Fruit fly (Drosophila melanogaster) whole organism, embryonic: ENCODE results near the gene CG6168.

Source experiments
- Bgb ChIP-seq: fragments of 200-800 bp; sonication (Bioruptor generic); IDR thresholded peaks from 2 replicates; pipeline ENCODE4 v1.3.6; 2022; ENCODE audit warnings: missing biosample characterization, missing genetic modification characterization; ENCODE audit not compliant: partially characterized antibody
- CG11085 ChIP-seq: fragments of 200-800 bp; sonication (Bioruptor generic); IDR thresholded peaks from 2 replicates; pipeline ENCODE4 v1.3.6; 2022; ENCODE audit warnings: missing biosample characterization, missing genetic modification characterization
- CG12236 ChIP-seq: fragments of 200-800 bp; sonication (Bioruptor generic); optimal IDR thresholded peaks from 2 replicates; lab custom pipeline; 2016; ENCODE audit warnings: missing biosample characterization, missing genetic modification characterization
- CG2199 ChIP-seq: fragments of 200-800 bp; sonication (Bioruptor generic); IDR thresholded peaks from 3 replicates; pipeline ENCODE4 v1.3.6; 2022; ENCODE audit warnings: missing biosample characterization, missing genetic modification characterization
- CG30020 ChIP-seq: fragments of 200-800 bp; optimal IDR thresholded peaks from 2 replicates; lab custom pipeline; 2019; ENCODE audit warnings: missing biosample characterization, mild to moderate bottlenecking, missing genetic modification characterization, moderate library complexity
- CTCF ChIP-seq: fragments of 200-800 bp; sonication (Bioruptor generic); optimal IDR thresholded peaks from 2 replicates; lab custom pipeline; 2017; ENCODE audit warnings: missing biosample characterization, mild to moderate bottlenecking, missing genetic modification characterization, moderate library complexity
- Hr39 ChIP-seq: fragments of >200 bp; optimal IDR thresholded peaks from 2 replicates; lab custom pipeline; 2017

DNA sequence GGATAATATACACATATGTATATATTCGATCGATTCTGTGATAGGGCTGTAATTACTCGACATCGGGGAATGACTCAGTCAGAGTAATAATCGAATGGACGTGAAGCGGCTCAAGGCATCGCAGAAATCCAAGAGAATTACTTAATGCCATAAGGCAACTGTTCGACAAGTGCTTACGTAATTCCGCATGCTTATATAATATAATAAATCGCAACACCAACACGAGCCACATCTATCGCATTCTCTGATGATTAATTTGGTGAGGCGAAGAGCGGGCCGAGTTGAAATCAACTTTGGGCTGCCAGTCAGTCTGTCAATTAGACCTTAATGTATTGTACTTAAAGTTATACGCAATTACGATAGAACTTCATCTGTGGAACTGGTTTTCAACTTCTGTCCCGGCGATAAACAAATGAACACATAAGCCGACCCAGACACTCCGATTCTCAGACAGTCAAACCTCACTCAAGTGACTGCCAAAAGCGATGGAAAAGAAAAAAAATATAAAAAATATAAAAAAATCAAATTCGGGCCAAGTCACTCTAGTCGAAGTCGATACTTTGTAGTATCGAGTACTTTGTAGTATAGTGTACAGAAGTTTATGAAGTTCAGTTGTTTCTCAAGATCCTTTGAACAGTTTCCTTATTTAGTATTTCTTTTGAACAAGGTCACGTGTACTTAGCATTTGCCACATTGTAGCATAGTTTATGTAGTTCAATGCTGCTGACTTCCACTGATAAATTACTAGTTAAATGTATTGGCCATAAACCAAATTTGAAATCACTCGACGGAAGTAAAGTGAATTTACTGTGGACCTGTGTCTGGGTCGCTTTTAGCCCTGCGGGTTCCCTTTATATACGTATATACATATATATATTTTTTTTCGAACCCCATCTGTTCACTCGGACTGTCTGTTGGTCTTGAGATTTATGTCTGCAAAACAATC lies 902 bp upstream of the CG6168 start:
- no peak for TF ChIP-seq CG11085 (GFP tag; lab: Robert Waterston, UW)
- no peak for TF ChIP-seq CG30020
- TF ChIP-seq CTCF (GFP tag; lab: Kevin White, UChicago): no peak
- TF ChIP-seq Bgb (GFP tag; lab: Robert Waterston, UW): no peak
- no peak for TF ChIP-seq CG12236 (GFP tag; lab: Kevin White, UChicago)
- no peak for TF ChIP-seq CG2199 (GFP tag; lab: Robert Waterston, UW)
- no peak for TF ChIP-seq Hr39 (lab: Kevin White, UChicago)
